Worm (Caenorhabditis elegans) whole organism, L4/young adult: ENCODE results near the gene nspf-2.

ENCODE experiments used
- W03F9.2 ChIP-seq: fragments of 150-350 bp; optimal IDR thresholded peaks from 2 replicates; lab custom pipeline; 2014; ENCODE audit warnings: missing biosample characterization, missing genetic modification characterization
- dao-5 ChIP-seq: sonication (generic microtip); optimal IDR thresholded peaks from 2 replicates; lab custom pipeline; 2016; ENCODE audit warnings: missing genotype, missing genetic modification characterization, moderate library complexity, missing compliant biosample characterization
- him-1 ChIP-seq: sonication (generic microtip); optimal IDR thresholded peaks from 2 replicates; lab custom pipeline; 2016; ENCODE audit warnings: missing genotype, missing genetic modification reagents, missing genetic modification characterization, missing compliant biosample characterization

DNA sequence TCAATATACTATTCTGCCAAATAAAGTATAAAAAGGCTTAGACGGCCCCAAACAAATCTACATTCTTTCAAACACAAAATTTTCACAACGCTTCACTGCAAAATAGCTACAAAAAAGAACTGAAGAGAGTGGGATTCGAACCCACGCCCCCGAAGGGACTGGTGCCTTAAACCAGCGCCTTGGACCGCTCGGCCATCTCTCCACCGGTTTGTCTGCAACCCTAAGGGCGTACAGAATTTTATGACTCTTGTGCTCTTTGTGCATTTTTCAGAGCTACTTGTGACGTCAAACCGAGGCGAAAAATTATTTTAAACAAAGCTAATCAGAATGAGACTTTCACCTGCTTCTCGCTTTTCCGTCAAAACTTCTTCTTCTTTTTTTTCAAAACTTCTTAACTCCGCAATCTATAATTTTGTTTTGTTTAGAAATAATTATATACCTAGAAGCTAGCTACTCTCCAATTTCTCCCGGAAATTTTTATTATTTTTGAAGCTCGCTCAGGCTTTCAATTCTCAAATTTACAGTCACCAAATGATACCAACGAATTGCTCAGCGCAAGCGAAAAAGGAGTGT is 47.5 kb downstream of the nspf-2 start, which contains the start of gene T05A8.8:
- no peak for TF ChIP-seq him-1 (tag; lab: Kevin White, UChicago)
- TF ChIP-seq W03F9.2 = no peak
- TF ChIP-seq dao-5 (tag; lab: Kevin White, UChicago) = no peak
